Fruit fly (Drosophila melanogaster): ENCODE results near the gene mRpL2.

Gene mRpL2

DNA sequence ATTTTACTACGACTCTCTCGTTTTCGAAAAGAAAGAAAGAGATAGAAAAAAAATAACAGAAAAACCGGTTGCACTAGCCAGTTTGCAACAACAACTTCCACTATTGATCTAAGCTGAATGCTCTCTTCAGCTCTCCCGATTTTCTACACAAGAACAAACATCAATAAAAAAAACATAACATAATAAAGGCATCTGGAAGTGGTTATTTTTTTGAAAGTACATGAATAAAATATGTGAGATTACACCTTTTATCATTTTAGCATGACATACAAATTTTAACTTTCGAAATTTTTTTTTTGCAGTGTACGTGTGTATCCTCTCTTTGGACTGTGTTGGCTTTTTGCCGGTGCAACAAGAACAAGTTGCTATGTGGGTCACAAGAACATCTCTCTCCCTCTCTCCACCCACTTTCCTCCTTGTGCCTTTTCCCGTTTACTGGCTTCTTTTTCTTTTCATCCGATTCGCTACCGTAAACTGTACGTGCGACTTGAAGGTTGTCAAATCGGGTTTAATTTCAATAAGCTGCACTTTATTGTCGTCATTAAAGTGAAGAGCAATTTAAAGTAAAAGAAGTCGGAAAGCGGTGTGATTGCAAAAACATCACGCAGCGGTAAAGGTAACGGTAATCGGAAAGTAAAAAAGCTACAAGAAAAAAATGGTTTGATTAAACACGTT lies 36.0 kb upstream of the mRpL2 start (continued):
- TF ChIP-seq Xbp1 (GFP tag; optimal IDR thresholded peaks at IDR 0.05) (peak; percentile 97), Adf1 (GFP tag; IDR thresholded peaks at IDR 0.05) (peak; percentile 54), CG1832 (GFP tag; optimal IDR thresholded peaks at IDR 0.05) (no peak), p53 (GFP tag; optimal IDR thresholded peaks at IDR 0.05) (peak; percentile 84), hth (optimal IDR thresholded peaks at IDR 0.05) (no peak), Sox102F (GFP tag; optimal IDR thresholded peaks at IDR 0.05) (peak; percentile 99), CG7987 (GFP tag; optimal IDR thresholded peaks at IDR 0.05) (peak; percentile 86), CrebB (tag; optimal IDR thresholded peaks at IDR 0.05) (peak; percentile 95), Ptx1 (GFP tag; IDR thresholded peaks at IDR 0.05) (peak; percentile 97), CG7372 (GFP tag; IDR thresholded peaks at IDR 0.05) (peak; percentile 91), Tbp (GFP tag; optimal IDR thresholded peaks at IDR 0.05) (no peak), stwl (tag; optimal IDR thresholded peaks at IDR 0.05) (peak; percentile 62), CG17912 (GFP tag; optimal IDR thresholded peaks at IDR 0.05) (peak; percentile 78), seq (GFP tag; IDR thresholded peaks at IDR 0.05) (peak; percentile 95), disco-r (GFP tag; optimal IDR thresholded peaks at IDR 0.05) (peak; percentile 92), CG1602 (GFP tag; optimal IDR thresholded peaks at IDR 0.05) (peak; percentile 97), tll (GFP tag; optimal IDR thresholded peaks at IDR 0.05) (peak in 1 of 2 experiments; percentile 89), Dbx (GFP tag; IDR thresholded peaks at IDR 0.05) (peak; percentile 82; the same call in 2 of the 3 replicates), CG8924 (tag; optimal IDR thresholded peaks at IDR 0.05) (peak; percentile 97), btn (GFP tag; optimal IDR thresholded peaks at IDR 0.05) (peak; percentile 96), ind (GFP tag; optimal IDR thresholded peaks at IDR 0.05) (peak; percentile 94), CG6854 (GFP tag; optimal IDR thresholded peaks at IDR 0.05) (peak; percentile 84), pb (GFP tag; optimal IDR thresholded peaks at IDR 0.05) (peak; percentile 94), CG12155 (GFP tag; optimal IDR thresholded peaks at IDR 0.05) (peak; percentile 93), fd96Cb (tag; optimal IDR thresholded peaks at IDR 0.05) (peak; percentile 97), TFAM (GFP tag; optimal IDR thresholded peaks at IDR 0.05) (peak; percentile 71), YL-1 (GFP tag; optimal IDR thresholded peaks at IDR 0.05) (peak; percentile 91), Scr (GFP tag; IDR thresholded peaks at IDR 0.05; ENCODE audit: partially characterized antibody) (no peak), HLH54F (GFP tag; optimal IDR thresholded peaks at IDR 0.05) (peak; percentile 91), Nf-YA (GFP tag; IDR thresholded peaks at IDR 0.05) (peak; percentile 96), pho (GFP tag; optimal IDR thresholded peaks at IDR 0.05) (peak; percentile 90), gce (GFP tag; IDR thresholded peaks at IDR 0.05) (peak; percentile 97), cad (GFP tag; optimal IDR thresholded peaks at IDR 0.05) (no peak), emc (GFP tag; optimal IDR thresholded peaks at IDR 0.05) (peak; percentile 82), nerfin-1 (tag; optimal IDR thresholded peaks at IDR 0.05) (peak; percentile 93), CG15073 (GFP tag; optimal IDR thresholded peaks at IDR 0.05) (peak; percentile 78), dpn (GFP tag; optimal IDR thresholded peaks at IDR 0.05) (peak; percentile 97), CG11093 (GFP tag; IDR thresholded peaks at IDR 0.05) (peak; percentile 94), lmd (GFP tag; IDR thresholded peaks at IDR 0.05) (peak; percentile 95), Ets65A (GFP tag) (peak; percentile 98), Pdp1 (GFP tag; optimal IDR thresholded peaks at IDR 0.05) (peak; percentile 95 to 97), CG10274 (GFP tag; optimal IDR thresholded peaks at IDR 0.05) (peak; percentile 73), CG14860 (GFP tag; IDR thresholded peaks at IDR 0.05; ENCODE audit: partially characterized antibody) (no peak), NFAT (GFP tag; IDR thresholded peaks at IDR 0.05) (peak; percentile 86), Taf1 (GFP tag; IDR thresholded peaks at IDR 0.05) (peak; percentile 75), Poxn (GFP tag; IDR thresholded peaks at IDR 0.05) (peak; percentile 53; the same call in 1 of the 2 replicates), Sry-β (GFP tag; optimal IDR thresholded peaks at IDR 0.05) (peak; percentile 68), CG9932 (GFP tag; IDR thresholded peaks at IDR 0.05) (peak; percentile 80), twi (tag; optimal IDR thresholded peaks at IDR 0.05) (peak; percentile 89), CG9817 (tag; optimal IDR thresholded peaks at IDR 0.05) (peak; percentile 77)

Measured in whole organism, embryonic.